Worm (Caenorhabditis elegans) whole organism, midembryonic: ENCODE measurements around the gene inft-2.

ENCODE experiments used
- T22C8.4 ChIP-seq: fragments of 200-800 bp; sonication (Bioruptor generic); IDR thresholded peaks from 2 replicates; pipeline ENCODE4 v1.3.6; 2022; ENCODE audit warnings: missing genetic modification characterization, missing compliant biosample characterization
- cog-1 ChIP-seq: sonication (generic microtip); optimal IDR thresholded peaks from 2 replicates; lab custom pipeline; 2016; ENCODE audit warnings: missing genetic modification characterization, missing compliant biosample characterization
- flt-1 ChIP-seq: fragments of 200-800 bp; sonication (Bioruptor generic); IDR thresholded peaks from 2 replicates; pipeline ENCODE4 v1.3.6; 2022; ENCODE audit warnings: missing genetic modification characterization, missing compliant biosample characterization
- klf-2 ChIP-seq: fragments of 200-800 bp; sonication (Bioruptor generic); conservative IDR thresholded peaks from 2 replicates; pipeline ENCODE4 v1.3.6; 2022; ENCODE audit warnings: missing genetic modification reagents, missing genetic modification characterization, missing compliant biosample characterization
- med-1 ChIP-seq: sonication (generic microtip); optimal IDR thresholded peaks from 2 replicates; lab custom pipeline; 2017; ENCODE audit warnings: missing genetic modification characterization, mild to moderate bottlenecking, missing compliant biosample characterization, antibody characterized with exemption, missing genetic modification reagents; ENCODE audit not compliant: insufficient read depth
- ref-1 ChIP-seq: fragments of 200-800 bp; sonication (Bioruptor generic); conservative IDR thresholded peaks from 2 replicates; pipeline ENCODE4 v1.3.6; 2022; ENCODE audit warnings: missing genetic modification reagents, missing genetic modification characterization, missing compliant biosample characterization
- tab-1 ChIP-seq: fragments of 200-800 bp; sonication (Bioruptor generic); IDR thresholded peaks from 2 replicates; pipeline ENCODE4 v1.3.6; 2022; ENCODE audit warnings: missing genetic modification characterization, missing compliant biosample characterization
- ztf-23 ChIP-seq: fragments of 200-800 bp; sonication (Bioruptor generic); IDR thresholded peaks from 2 replicates; pipeline ENCODE4 v1.3.6; 2022; ENCODE audit warnings: missing genetic modification reagents, missing genetic modification characterization, missing compliant biosample characterization
- ztf-29 ChIP-seq: fragments of 200-800 bp; sonication (Bioruptor generic); IDR thresholded peaks from 2 replicates; pipeline ENCODE4 v1.3.6; 2022; ENCODE audit warnings: missing genetic modification reagents, missing genetic modification characterization, missing compliant biosample characterization

Gene inft-2

DNA sequence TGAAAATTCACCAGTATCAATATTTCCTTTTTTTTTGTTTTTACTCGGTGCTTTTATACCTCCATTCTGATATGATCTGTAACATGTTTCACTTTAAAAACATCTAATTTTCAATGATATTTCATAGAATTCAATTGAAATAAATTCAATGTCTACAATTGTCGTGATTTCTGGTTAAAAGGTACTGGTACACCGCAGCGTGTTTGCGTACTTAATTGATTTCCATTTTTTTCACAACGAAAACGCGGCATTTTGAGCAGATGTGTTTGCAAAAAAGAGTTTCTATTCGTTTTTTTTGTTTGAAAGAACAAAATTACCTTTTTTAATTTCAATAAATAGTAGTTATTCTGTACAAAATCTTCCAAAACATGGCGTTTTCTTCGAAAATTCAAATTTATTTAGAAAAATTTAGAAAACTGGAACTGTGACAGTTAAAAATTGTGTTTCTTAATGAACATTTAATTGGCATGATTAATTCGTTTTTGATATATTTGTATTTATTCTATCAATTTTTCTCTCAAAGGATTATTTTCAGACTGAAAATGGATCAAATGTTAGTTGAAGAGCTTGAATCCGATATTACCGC, 31.4 kb upstream of the inft-2 start, which contains the start of gene pnn-1:
Gene pnn-1, plus strand, starts transcription at position 536 of the 586 bp plus-strand sequence.
- no peak for TF ChIP-seq flt-1
- no peak for TF ChIP-seq cog-1 (tag; lab: Kevin White, UChicago)
- no peak for TF ChIP-seq klf-2
- TF ChIP-seq T22C8.4 (GFP tag; lab: Robert Waterston, UW): no peak
- no peak for TF ChIP-seq med-1 (GFP tag; lab: Kevin White, UChicago)
- no peak for TF ChIP-seq ztf-23 (GFP tag; lab: Robert Waterston, UW)
- no peak for TF ChIP-seq ztf-29 (GFP tag; lab: Robert Waterston, UW)
- no peak for TF ChIP-seq ref-1 (GFP tag; lab: Robert Waterston, UW)

DNA sequence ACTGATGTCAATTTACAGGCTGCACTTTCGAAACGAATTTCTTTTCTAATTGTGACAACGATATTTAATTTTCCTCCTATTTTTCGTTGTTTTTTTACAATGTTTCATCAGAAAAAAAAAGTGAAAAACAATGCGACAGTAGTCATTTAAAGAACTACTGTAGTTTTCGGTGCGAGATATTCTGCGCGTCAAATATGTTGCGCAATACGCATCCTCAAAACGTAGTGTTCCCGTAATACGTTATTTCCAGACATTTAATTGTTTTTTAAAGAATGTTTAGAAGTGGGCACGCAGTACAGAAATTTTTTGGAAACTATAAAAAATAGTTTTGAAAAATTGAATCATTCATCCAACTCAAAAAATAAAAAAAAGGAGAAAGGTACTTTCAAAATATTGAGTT, 28.1 kb upstream of the inft-2 start:
- TF ChIP-seq ztf-23 (GFP tag; lab: Robert Waterston, UW) (no peak), T22C8.4 (GFP tag; lab: Robert Waterston, UW) (no peak), ztf-29 (GFP tag; lab: Robert Waterston, UW) (no peak), tab-1 (GFP tag; lab: Robert Waterston, UW) (no peak), ref-1 (GFP tag; lab: Robert Waterston, UW) (no peak), flt-1 (no peak), cog-1 (tag; lab: Kevin White, UChicago) (no peak), klf-2 (no peak)

ce11 chrV:12987061-12987460, 15.1 kb upstream of the inft-2 start, which contains the start of gene shw-3:
Gene shw-3 (minus strand): TSS chrV:12987161.
- no peak for TF ChIP-seq ztf-29 (GFP tag; lab: Robert Waterston, UW)
- TF ChIP-seq med-1 (GFP tag; lab: Kevin White, UChicago): no peak
- no peak for TF ChIP-seq cog-1 (tag; lab: Kevin White, UChicago)
- TF ChIP-seq T22C8.4 (GFP tag; lab: Robert Waterston, UW): no peak
- no peak for TF ChIP-seq tab-1 (GFP tag; lab: Robert Waterston, UW)
- TF ChIP-seq ztf-23 (GFP tag; lab: Robert Waterston, UW): no peak
- TF ChIP-seq klf-2: no peak
- TF ChIP-seq flt-1: no peak
- no peak for TF ChIP-seq ref-1 (GFP tag; lab: Robert Waterston, UW)

DNA sequence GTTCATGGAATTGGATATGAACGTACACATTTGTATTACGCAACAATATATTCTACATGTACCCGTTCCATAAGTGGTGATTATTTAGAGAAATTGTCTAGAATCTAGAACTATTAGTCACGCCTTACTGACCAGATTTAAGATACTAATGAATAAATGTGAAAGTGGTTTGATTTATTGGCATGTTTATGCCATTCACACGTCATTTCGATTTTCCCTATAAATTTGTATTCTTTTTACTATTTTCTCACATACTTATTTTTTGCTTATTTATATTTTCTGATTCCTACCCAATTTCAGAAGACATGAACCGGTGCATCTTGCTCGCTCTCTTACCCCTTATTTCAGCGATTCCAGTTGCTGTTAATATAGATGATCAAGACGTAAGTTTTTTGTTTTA, 13.9 kb upstream of the inft-2 start, which contains the start of gene F15B9.8:
Gene F15B9.8, plus strand, starts transcription at position 301 of the 400 bp plus-strand sequence.
- TF ChIP-seq ztf-23 (GFP tag; lab: Robert Waterston, UW): no peak
- TF ChIP-seq tab-1 (GFP tag; lab: Robert Waterston, UW): no peak
- no peak for TF ChIP-seq klf-2
- no peak for TF ChIP-seq ref-1 (GFP tag; lab: Robert Waterston, UW)

ce11 chrV:12992891-12993290, 9.2 kb upstream of the inft-2 start, which contains the start of the genes F15B9.11 and dsl-7:
Gene F15B9.11 (minus strand): TSS chrV:12992895.
Gene dsl-7 (plus strand): TSS chrV:12993150.
- TF ChIP-seq ref-1 (GFP tag; lab: Robert Waterston, UW) (no peak), klf-2 (no peak), cog-1 (tag; lab: Kevin White, UChicago) (no peak), flt-1 (no peak), med-1 (GFP tag; lab: Kevin White, UChicago) (no peak), ztf-23 (GFP tag; lab: Robert Waterston, UW) (no peak), T22C8.4 (GFP tag; lab: Robert Waterston, UW) (no peak), ztf-29 (GFP tag; lab: Robert Waterston, UW) (no peak), tab-1 (GFP tag; lab: Robert Waterston, UW) (no peak)

ce11 chrV:12995269-12995668, 6.8 kb upstream of the inft-2 start, which contains the start of gene far-5:
Gene far-5 (plus strand): TSS chrV:12995569.
- no peak for TF ChIP-seq flt-1
- no peak for TF ChIP-seq ref-1 (GFP tag; lab: Robert Waterston, UW)
- no peak for TF ChIP-seq med-1 (GFP tag; lab: Kevin White, UChicago)

DNA sequence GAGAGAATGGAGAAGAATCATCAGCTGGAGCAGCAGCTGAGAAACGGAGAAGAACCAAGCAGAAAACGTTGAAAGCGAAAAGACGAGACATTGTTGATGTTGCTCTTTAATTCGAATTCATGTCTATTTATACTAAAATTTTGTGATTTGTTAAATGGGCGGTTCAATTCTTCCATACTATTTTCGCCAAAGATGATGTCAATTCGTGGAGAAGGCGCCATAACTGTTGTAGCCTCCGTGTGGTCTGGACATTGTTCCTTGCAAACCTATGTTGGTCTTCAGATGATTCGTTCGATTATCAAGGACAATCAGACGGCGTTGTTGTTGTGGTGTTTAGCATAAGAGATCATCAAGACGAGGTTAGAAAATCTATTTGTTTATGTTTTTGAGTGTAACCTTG, 4.7 kb upstream of the inft-2 start, which contains the start of gene far-3:
Gene far-3, minus strand, starts transcription at position 101 of the 400 bp plus-strand sequence.
- no peak for TF ChIP-seq ztf-29 (GFP tag; lab: Robert Waterston, UW)
- no peak for TF ChIP-seq T22C8.4 (GFP tag; lab: Robert Waterston, UW)
- TF ChIP-seq flt-1: no peak
- TF ChIP-seq cog-1 (tag; lab: Kevin White, UChicago): no peak
- TF ChIP-seq klf-2: no peak
- TF ChIP-seq med-1 (GFP tag; lab: Kevin White, UChicago): no peak
- no peak for TF ChIP-seq tab-1 (GFP tag; lab: Robert Waterston, UW)
- TF ChIP-seq ref-1 (GFP tag; lab: Robert Waterston, UW): no peak
- no peak for TF ChIP-seq ztf-23 (GFP tag; lab: Robert Waterston, UW)

ce11 chrV:12999559-12999958, 2.6 kb upstream of the inft-2 start, which contains the start of gene far-4:
Gene far-4 (minus strand): TSS chrV:12999659.
- TF ChIP-seq tab-1 (GFP tag; lab: Robert Waterston, UW) (no peak), klf-2 (no peak), cog-1 (tag; lab: Kevin White, UChicago) (no peak), ztf-29 (GFP tag; lab: Robert Waterston, UW) (no peak), ztf-23 (GFP tag; lab: Robert Waterston, UW) (no peak), T22C8.4 (GFP tag; lab: Robert Waterston, UW) (no peak), ref-1 (GFP tag; lab: Robert Waterston, UW) (no peak), med-1 (GFP tag; lab: Kevin White, UChicago) (no peak), flt-1 (no peak)

- no peak for TF ChIP-seq ztf-29 (GFP tag; lab: Robert Waterston, UW)
- TF ChIP-seq tab-1 (GFP tag; lab: Robert Waterston, UW): no peak
- no peak for TF ChIP-seq flt-1
- no peak for TF ChIP-seq med-1 (GFP tag; lab: Kevin White, UChicago)
- no peak for TF ChIP-seq klf-2
- TF ChIP-seq cog-1 (tag; lab: Kevin White, UChicago): no peak
- no peak for TF ChIP-seq ref-1 (GFP tag; lab: Robert Waterston, UW)
- no peak for TF ChIP-seq ztf-23 (GFP tag; lab: Robert Waterston, UW)
- no peak for TF ChIP-seq T22C8.4 (GFP tag; lab: Robert Waterston, UW)
Measured at ce11 chrV:13000068-13000467, 2.0 kb upstream of the inft-2 start.
